Fruit fly (Drosophila melanogaster) whole organism, wandering third instar larva: Measurements from ENCODE around the gene CG33679.

Experiments
- Dif ChIP-seq: fragments of 200-275, 200-300 bp; sonication (Bioruptor generic); optimal IDR thresholded peaks from 2 replicates; lab custom pipeline; 2018; ENCODE audit warnings: missing biosample characterization, missing genetic modification characterization; ENCODE audit not compliant: partially characterized antibody
- Hr83 ChIP-seq: fragments of 200-300 bp; sonication (Bioruptor generic); optimal IDR thresholded peaks from 2 replicates; lab custom pipeline; 2016; ENCODE audit warnings: missing biosample characterization, mild to moderate bottlenecking, missing genetic modification characterization, moderate library complexity; ENCODE audit not compliant: poor library complexity, severe bottlenecking
- Mio ChIP-seq: sonication (Bioruptor generic); optimal IDR thresholded peaks from 2 replicates; lab custom pipeline; 2016; ENCODE audit warnings: missing biosample characterization, missing genetic modification characterization
- N ChIP-seq: fragments of >200 bp; optimal IDR thresholded peaks from 2 replicates; lab custom pipeline; 2018; ENCODE audit warnings: missing biosample characterization, missing external identifiers, missing genetic modification characterization
- Rel ChIP-seq, 2 experiments: fragments of 200-800 bp; sonication (Bioruptor generic) in 1 of 2; optimal IDR thresholded peaks; 2 replicates in 1 of 2; 3 replicates in 1 of 2; lab custom pipeline; 2016 to 2019; ENCODE audit warnings: mild to moderate bottlenecking in 2 of 2, missing biosample characterization in 2 of 2, missing genetic modification characterization in 2 of 2, moderate library complexity in 1 of 2
- Sp1 ChIP-seq: fragments of 200-800 bp; sonication (Bioruptor generic); optimal IDR thresholded peaks from 3 replicates; lab custom pipeline; 2019; ENCODE audit warnings: missing biosample characterization, mild to moderate bottlenecking, missing genetic modification characterization, moderate library complexity
- Vsx2 ChIP-seq: fragments of 200-300, 225-300 bp; sonication (Bioruptor generic); optimal IDR thresholded peaks from 2 replicates; lab custom pipeline; 2018; ENCODE audit warnings: missing biosample characterization, missing genetic modification characterization; ENCODE audit not compliant: partially characterized antibody
- dl ChIP-seq, 2 experiments: fragments of 175-275, 200-275 bp in 1 of 2; fragments of 200-275 bp in 1 of 2; sonication (Bioruptor generic); optimal IDR thresholded peaks; lab custom pipeline; 2018; ENCODE audit warnings: mild to moderate bottlenecking in 2 of 2, missing biosample characterization in 2 of 2, missing genetic modification characterization in 2 of 2, moderate library complexity in 2 of 2; ENCODE audit not compliant: partially characterized antibody in 2 of 2, insufficient read depth in 1 of 2
- h ChIP-seq: fragments of 200-800 bp; sonication (Bioruptor generic); optimal IDR thresholded peaks from 3 replicates; lab custom pipeline; 2016; ENCODE audit warnings: missing biosample characterization, mild to moderate bottlenecking, missing genetic modification characterization
- pan ChIP-seq: fragments of >200 bp; optimal IDR thresholded peaks from 2 replicates; lab custom pipeline; 2017
- psq ChIP-seq: fragments of 200-800 bp; sonication (Bioruptor generic); optimal IDR thresholded peaks from 3 replicates; lab custom pipeline; 2017; ENCODE audit warnings: missing biosample characterization, mild to moderate bottlenecking, missing genetic modification characterization, moderate library complexity

DNA sequence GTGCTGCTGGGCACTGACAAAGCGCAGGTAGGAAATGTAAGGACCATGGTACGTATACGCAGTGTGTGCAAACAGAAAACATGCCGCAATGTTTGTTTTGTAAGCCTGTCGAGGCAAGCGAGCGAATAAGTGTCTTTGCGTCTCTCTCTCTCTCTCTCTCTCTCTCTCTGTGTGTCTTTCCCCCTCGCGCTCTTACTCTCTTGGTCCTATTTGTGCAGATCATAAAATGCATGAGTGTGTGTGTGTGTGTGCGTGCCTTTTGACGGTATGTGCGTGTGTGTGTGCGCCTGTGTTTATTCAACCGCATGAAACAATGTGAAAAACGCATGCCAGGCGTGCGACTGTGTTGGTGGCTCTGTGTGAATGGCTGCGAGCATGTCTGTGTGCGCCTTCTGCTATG is 44.6 kb upstream of the CG33679 start:
- TF ChIP-seq Hr83 (GFP tag; lab: Kevin White, UChicago) = no peak
- no peak for TF ChIP-seq dl (GFP tag; optimal IDR thresholded peaks at IDR 0.05; lab: Kevin White, UChicago; ENCODE audit: insufficient read depth in 1 of 2, partially characterized antibody in 2 of 2)
- no peak for TF ChIP-seq pan (lab: Kevin White, UChicago)
- TF ChIP-seq N = no peak
- TF ChIP-seq Mio (GFP tag; lab: Kevin White, UChicago) = no peak
- no peak for TF ChIP-seq Vsx2
- TF ChIP-seq psq (GFP tag; lab: Kevin White, UChicago) = no peak
- TF ChIP-seq h (GFP tag; lab: Kevin White, UChicago) = no peak
- no peak for TF ChIP-seq Sp1 (GFP tag; lab: Kevin White, UChicago)
- TF ChIP-seq Rel (GFP tag; optimal IDR thresholded peaks at IDR 0.05; lab: Kevin White, UChicago) = no peak
- no peak for TF ChIP-seq Rel (tag; optimal IDR thresholded peaks at IDR 0.05; lab: Kevin White, UChicago)
- TF ChIP-seq Dif (GFP tag; lab: Kevin White, UChicago) = no peak
